Worm (Caenorhabditis elegans): ENCODE data around the gene C28A5.1.

The C28A5.1 gene

ce11 chrIII:4435262-4435661 is 1.1 kb upstream of the C28A5.1 start:
- TF ChIP-seq ceh-48 (tag; optimal IDR thresholded peaks at IDR 0.05) (no peak), ceh-2 (tag; optimal IDR thresholded peaks at IDR 0.05) (no peak), gmeb-2 (tag; optimal IDR thresholded peaks at IDR 0.05) (no peak), ahr-1 (tag; optimal IDR thresholded peaks at IDR 0.05) (no peak), ceh-30 (tag; optimal IDR thresholded peaks at IDR 0.05) (no peak), sox-4 (tag; optimal IDR thresholded peaks at IDR 0.05) (no peak), F13H6.1 (tag; optimal IDR thresholded peaks at IDR 0.05) (no peak), ceh-31 (tag; optimal IDR thresholded peaks at IDR 0.05) (no peak), fkh-6 (tag; optimal IDR thresholded peaks at IDR 0.05) (no peak), pha-4 (tag; optimal IDR thresholded peaks at IDR 0.05) (no peak), ceh-14 (tag; optimal IDR thresholded peaks at IDR 0.05) (no peak), pag-3 (tag; optimal IDR thresholded peaks at IDR 0.05; ENCODE audit: borderline replicate concordance) (no peak), npax-4 (tag; optimal IDR thresholded peaks at IDR 0.05) (no peak), ets-4 (tag; optimal IDR thresholded peaks at IDR 0.05) (no peak), tbx-2 (tag; optimal IDR thresholded peaks at IDR 0.05) (no peak)

- TF ChIP-seq pha-4 (tag; optimal IDR thresholded peaks at IDR 0.05) (no peak), lin-11 (tag; optimal IDR thresholded peaks at IDR 0.05) (no peak), dve-1 (tag; optimal IDR thresholded peaks at IDR 0.05) (no peak), hlh-6 (tag; optimal IDR thresholded peaks at IDR 0.05) (no peak), pha-2 (tag; optimal IDR thresholded peaks at IDR 0.05) (no peak), pros-1 (tag; optimal IDR thresholded peaks at IDR 0.05) (no peak)
Measured at ce11 chrIII:4429402-4429801, 4.7 kb downstream of the C28A5.1 start, which contains the start of gene C28A5.6. Gene C28A5.6 (minus strand): TSS chrIII:4429502.

ce11 chrIII:4428797-4429196 is 5.3 kb downstream of the C28A5.1 start:
- TF ChIP-seq ceh-45 (GFP tag; IDR thresholded peaks at IDR 0.05) (0 out of 2 replicates have a peak, but pooled peaks have one; percentile 42), dve-1 (tag; optimal IDR thresholded peaks at IDR 0.05) (no peak), unc-3 (GFP tag; conservative IDR thresholded peaks at IDR 0.05) (peak; percentile 40; the same call in 1 of the 2 replicates), unc-3 (tag; optimal IDR thresholded peaks at IDR 0.05) (no peak), ceh-31 (tag; optimal IDR thresholded peaks at IDR 0.05) (no peak), fax-1 (tag; optimal IDR thresholded peaks at IDR 0.05) (no peak), sox-4 (tag; optimal IDR thresholded peaks at IDR 0.05) (peak; percentile 8), C38D4.7 (GFP tag; optimal IDR thresholded peaks at IDR 0.05) (peak; percentile 15), C08G9.2 (tag; optimal IDR thresholded peaks at IDR 0.05) (peak; percentile 10), Y22D7AL.16 (tag; optimal IDR thresholded peaks at IDR 0.05) (peak; percentile 14), T23F11.4 (GFP tag; optimal IDR thresholded peaks at IDR 0.05) (peak; percentile 56), ceh-34 (tag; optimal IDR thresholded peaks at IDR 0.05) (no peak), K09A11.1 (tag; optimal IDR thresholded peaks at IDR 0.05; ENCODE audit: insufficient read depth) (no peak)

- peak; percentile 42 for TF ChIP-seq ceh-6 (GFP tag; optimal IDR thresholded peaks at IDR 0.05)
- peak; percentile 62 for TF ChIP-seq fkh-6 (tag; optimal IDR thresholded peaks at IDR 0.05)
- TF ChIP-seq unc-86 (tag; optimal IDR thresholded peaks at IDR 0.05) = peak; percentile 49
- TF ChIP-seq Y22D7AL.16 (tag; optimal IDR thresholded peaks at IDR 0.05) = peak; percentile 35
- TF ChIP-seq hlh-6 (tag; optimal IDR thresholded peaks at IDR 0.05) = peak; percentile 67
- peak; percentile 14 for TF ChIP-seq lin-11 (tag; optimal IDR thresholded peaks at IDR 0.05)
- TF ChIP-seq elt-2 (tag; optimal IDR thresholded peaks at IDR 0.05) = peak; percentile 57
- TF ChIP-seq sox-4 (tag; optimal IDR thresholded peaks at IDR 0.05) = peak; percentile 59
- TF ChIP-seq ceh-19 (GFP tag; optimal IDR thresholded peaks at IDR 0.05) = peak; percentile 63
- TF ChIP-seq hlh-15 (tag; optimal IDR thresholded peaks at IDR 0.05) = peak; percentile 32
- peak; percentile 82 for TF ChIP-seq ceh-45 (GFP tag; IDR thresholded peaks at IDR 0.05)
- TF ChIP-seq sdc-2 (tag; optimal IDR thresholded peaks at IDR 0.05) = peak; percentile 40
- peak; percentile 70 for TF ChIP-seq C38D4.7 (GFP tag; optimal IDR thresholded peaks at IDR 0.05)
- peak; percentile 33 for TF ChIP-seq madf-2 (tag; optimal IDR thresholded peaks at IDR 0.05)
- peak; percentile 64 for TF ChIP-seq pha-2 (tag; optimal IDR thresholded peaks at IDR 0.05)
- TF ChIP-seq zip-5 (tag; optimal IDR thresholded peaks at IDR 0.05) = peak; percentile 40
- peak; percentile 80 for TF ChIP-seq unc-3 (GFP tag; conservative IDR thresholded peaks at IDR 0.05)
- peak; percentile 17 for TF ChIP-seq unc-3 (tag; optimal IDR thresholded peaks at IDR 0.05)
- peak; percentile 5 for TF ChIP-seq fax-1 (tag; optimal IDR thresholded peaks at IDR 0.05)
- peak; percentile 32 for TF ChIP-seq ceh-34 (tag; optimal IDR thresholded peaks at IDR 0.05)
- TF ChIP-seq npax-4 (tag; optimal IDR thresholded peaks at IDR 0.05) = peak; percentile 48
- peak; percentile 54 for TF ChIP-seq ttx-3 (tag; optimal IDR thresholded peaks at IDR 0.05)
- peak; percentile 63 for TF ChIP-seq ceh-2 (tag; optimal IDR thresholded peaks at IDR 0.05)
- peak; percentile 73 for TF ChIP-seq che-1 (tag; optimal IDR thresholded peaks at IDR 0.05)
- peak; percentile 40 for TF ChIP-seq ceh-24 (tag; optimal IDR thresholded peaks at IDR 0.05)
- TF ChIP-seq nhr-232 (tag; optimal IDR thresholded peaks at IDR 0.05) = peak; percentile 53
- TF ChIP-seq C08G9.2 (tag; optimal IDR thresholded peaks at IDR 0.05) = peak; percentile 24
- peak; percentile 66 for TF ChIP-seq pat-9 (tag; optimal IDR thresholded peaks at IDR 0.05)
- TF ChIP-seq tbx-2 (tag; optimal IDR thresholded peaks at IDR 0.05) = peak; percentile 7
- TF ChIP-seq dmd-4 (tag; optimal IDR thresholded peaks at IDR 0.05; ENCODE audit: borderline replicate concordance) = peak; percentile 24
Measured at ce11 chrIII:4426711-4427218, 7.4 kb downstream of the C28A5.1 start.
